Worm (Caenorhabditis elegans): ENCODE results near the gene lgc-35.

The lgc-35 gene

DNA sequence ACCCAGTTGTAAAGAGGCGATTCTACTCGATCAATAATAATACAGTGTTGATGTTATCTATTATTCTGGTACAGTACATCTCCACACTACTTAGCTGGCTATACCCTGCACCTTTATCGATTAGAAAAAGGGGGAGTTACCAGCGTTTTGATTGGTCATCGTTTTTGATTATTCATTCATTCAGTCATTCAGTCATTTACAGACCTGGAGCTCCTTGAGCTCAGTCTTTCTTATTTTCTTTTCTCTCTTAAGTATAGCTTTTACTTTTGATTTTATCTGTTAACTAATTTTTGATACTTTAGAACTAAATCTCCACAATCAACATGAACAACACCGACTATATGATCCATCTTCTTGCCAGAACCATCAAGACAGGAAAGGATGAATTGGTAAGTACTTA, 10.2 kb upstream of the lgc-35 start, which contains the start of gene Y46G5A.28:
TSS of gene Y46G5A.28 (plus strand) at position 301 of the 400 bp plus-strand sequence.
- TF ChIP-seq peb-1 (tag; optimal IDR thresholded peaks at IDR 0.05) = no peak
- TF ChIP-seq fos-1 (tag; optimal IDR thresholded peaks at IDR 0.05) = no peak
- TF ChIP-seq F13H6.1 (tag; optimal IDR thresholded peaks at IDR 0.05) = no peak
- no peak for TF ChIP-seq aly-2 (tag; optimal IDR thresholded peaks at IDR 0.05)
- TF ChIP-seq alr-1 (tag; optimal IDR thresholded peaks at IDR 0.05) = no peak
- no peak for TF ChIP-seq dmd-4 (tag; optimal IDR thresholded peaks at IDR 0.05)
- no peak for TF ChIP-seq ceh-16 (tag; optimal IDR thresholded peaks at IDR 0.05)
- no peak for TF ChIP-seq elt-3 (tag; optimal IDR thresholded peaks at IDR 0.05)
- TF ChIP-seq nhr-129 (tag; optimal IDR thresholded peaks at IDR 0.05) = no peak
- no peak for TF ChIP-seq nhr-25 (tag; optimal IDR thresholded peaks at IDR 0.05)
- TF ChIP-seq unc-39 (tag; optimal IDR thresholded peaks at IDR 0.05) = no peak
- TF ChIP-seq lsy-2 (tag; optimal IDR thresholded peaks at IDR 0.05) = no peak
- TF ChIP-seq nhr-10 (tag; optimal IDR thresholded peaks at IDR 0.05) = no peak
- TF ChIP-seq nhr-237 (tag; optimal IDR thresholded peaks at IDR 0.05) = no peak
- TF ChIP-seq sma-3 (GFP tag; optimal IDR thresholded peaks at IDR 0.05) = no peak
- TF ChIP-seq ZK546.5 (tag; optimal IDR thresholded peaks at IDR 0.05) = no peak

ce11 chrII:12847736-12848135, 7.8 kb upstream of the lgc-35 start, which contains the start of gene pes-10:
Gene pes-10, minus strand, starts transcription at chrII:12847836.
- TF ChIP-seq nhr-23 (tag; optimal IDR thresholded peaks at IDR 0.05) = no peak

DNA sequence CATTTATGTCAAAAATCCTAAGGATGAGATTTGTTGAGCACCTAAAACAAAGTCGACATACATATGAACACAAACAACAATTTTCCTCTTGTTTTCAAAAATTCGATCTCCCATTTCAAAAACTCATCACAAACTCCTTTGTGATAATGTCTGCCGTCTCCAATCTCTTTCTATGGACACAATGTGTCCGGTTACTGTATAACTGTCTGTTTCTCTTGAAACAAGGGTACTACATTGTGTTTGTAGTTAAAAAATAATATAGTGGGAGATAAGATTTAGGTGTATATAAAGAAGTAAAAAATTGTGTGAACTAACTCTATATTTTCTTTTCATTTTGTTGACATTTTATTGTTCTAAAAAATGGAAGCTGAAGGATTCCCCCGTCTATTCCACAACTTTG, 9.6 kb downstream of the lgc-35 start, which contains the start of gene bcmo-1:
TSS of gene bcmo-1 (plus strand) at position 330 of the 400 bp plus-strand sequence.
- TF ChIP-seq unc-55 (GFP tag; optimal IDR thresholded peaks at IDR 0.05) (no peak), egl-27 (tag; optimal IDR thresholded peaks at IDR 0.05) (no peak), sma-9 (GFP tag; optimal IDR thresholded peaks at IDR 0.05) (no peak), sma-9 (tag; optimal IDR thresholded peaks at IDR 0.05) (no peak), ztf-1 (GFP tag; conservative IDR thresholded peaks at IDR 0.05) (no peak), elt-3 (tag; optimal IDR thresholded peaks at IDR 0.05) (no peak), ceh-82 (tag; optimal IDR thresholded peaks at IDR 0.05) (no peak), mbf-1 (tag; optimal IDR thresholded peaks at IDR 0.05) (no peak), nhr-21 (tag; optimal IDR thresholded peaks at IDR 0.05) (no peak), lin-11 (tag; optimal IDR thresholded peaks at IDR 0.05) (no peak), nhr-11 (tag; optimal IDR thresholded peaks at IDR 0.05) (no peak), ama-1 (optimal IDR thresholded peaks at IDR 0.05) (no peak), ztf-4 (tag; optimal IDR thresholded peaks at IDR 0.05) (no peak), gmeb-1 (tag; optimal IDR thresholded peaks at IDR 0.05) (no peak), sem-4 (tag; optimal IDR thresholded peaks at IDR 0.05) (no peak), F13H6.1 (tag; optimal IDR thresholded peaks at IDR 0.05) (no peak), lsy-2 (tag; optimal IDR thresholded peaks at IDR 0.05) (no peak)

- TF ChIP-seq nhr-23 (tag; optimal IDR thresholded peaks at IDR 0.05) = no peak
- no peak for TF ChIP-seq lsy-2 (tag; optimal IDR thresholded peaks at IDR 0.05)
- no peak for TF ChIP-seq skn-1 (tag; optimal IDR thresholded peaks at IDR 0.05)
- no peak for TF ChIP-seq F13H6.1 (tag; optimal IDR thresholded peaks at IDR 0.05)
- no peak for TF ChIP-seq sma-9 (GFP tag; optimal IDR thresholded peaks at IDR 0.05)
- TF ChIP-seq sma-9 (tag; optimal IDR thresholded peaks at IDR 0.05) = no peak
- no peak for TF ChIP-seq ztf-11 (tag; optimal IDR thresholded peaks at IDR 0.05)
- no peak for TF ChIP-seq nhr-6 (tag; optimal IDR thresholded peaks at IDR 0.05)
- no peak for TF ChIP-seq mbf-1 (tag; optimal IDR thresholded peaks at IDR 0.05)
- TF ChIP-seq mab-5 (tag; optimal IDR thresholded peaks at IDR 0.05) = no peak
- no peak for TF ChIP-seq alr-1 (tag; optimal IDR thresholded peaks at IDR 0.05)
- no peak for TF ChIP-seq ceh-16 (tag; optimal IDR thresholded peaks at IDR 0.05)
- TF ChIP-seq lin-13 (GFP tag; optimal IDR thresholded peaks at IDR 0.05) = no peak
- TF ChIP-seq nhr-10 (tag; optimal IDR thresholded peaks at IDR 0.05) = no peak
These were observed 11.1 kb downstream of the lgc-35 start, which contains the start of gene Y46G5A.23 for ce11 chrII:12828863-12829262. Gene Y46G5A.23, minus strand, starts transcription at chrII:12828963.

- TF ChIP-seq nhr-23 (tag; optimal IDR thresholded peaks at IDR 0.05) (no peak), C34F6.9 (tag; optimal IDR thresholded peaks at IDR 0.05) (no peak), ZK546.5 (tag; optimal IDR thresholded peaks at IDR 0.05) (no peak), lin-13 (GFP tag; optimal IDR thresholded peaks at IDR 0.05) (no peak), ztf-11 (tag; optimal IDR thresholded peaks at IDR 0.05) (no peak), ama-1 (optimal IDR thresholded peaks at IDR 0.05) (no peak)
These were observed 13.2 kb downstream of the lgc-35 start, which contains the start of gene Y46G5A.38 for ce11 chrII:12826752-12827151. Gene Y46G5A.38, plus strand, starts transcription at chrII:12827052.

All from whole organism, L2 larva.